Fruit fly (Drosophila melanogaster) whole organism, prepupa: ENCODE data around the gene CG2983.

ENCODE experiments used
- Blimp-1 ChIP-seq: fragments of 200-800 bp; sonication (Bioruptor generic); optimal IDR thresholded peaks from 3 replicates; lab custom pipeline; 2017; ENCODE audit warnings: missing biosample characterization, missing genetic modification characterization, mild to moderate bottlenecking, moderate library complexity, missing genetic modification reagents
- CG10631 ChIP-seq: fragments of 200-800 bp; sonication (Bioruptor generic); optimal IDR thresholded peaks from 2 replicates; lab custom pipeline; 2016; ENCODE audit warnings: missing biosample characterization, missing genetic modification characterization
- CG10669 ChIP-seq: fragments of 200-800 bp; sonication (Bioruptor generic); optimal IDR thresholded peaks from 3 replicates; lab custom pipeline; 2018; ENCODE audit warnings: missing biosample characterization, mild to moderate bottlenecking, missing genetic modification characterization, moderate library complexity
- CG11294 ChIP-seq: fragments of 200-800 bp; sonication (Bioruptor generic); IDR thresholded peaks from 2 replicates; pipeline ENCODE4 v1.3.6; 2022; ENCODE audit warnings: missing biosample characterization, missing genetic modification characterization
- CG11902 ChIP-seq: fragments of 200-800 bp; sonication (Bioruptor generic); optimal IDR thresholded peaks from 3 replicates; lab custom pipeline; 2016; ENCODE audit warnings: missing biosample characterization, missing genetic modification characterization
- CG1621 ChIP-seq: fragments of 200-800 bp; sonication (Bioruptor generic); optimal IDR thresholded peaks from 3 replicates; lab custom pipeline; 2018; ENCODE audit warnings: missing biosample characterization, mild to moderate bottlenecking, missing genetic modification characterization
- CG16779 ChIP-seq: fragments of 200-800 bp; sonication (Bioruptor generic); optimal IDR thresholded peaks from 3 replicates; lab custom pipeline; 2017; ENCODE audit warnings: missing biosample characterization, mild to moderate bottlenecking, missing genetic modification characterization
- CG3032 ChIP-seq: fragments of 200-800 bp; optimal IDR thresholded peaks from 2 replicates; lab custom pipeline; 2019; ENCODE audit warnings: missing biosample characterization, mild to moderate bottlenecking, missing genetic modification characterization, moderate library complexity
- CG31627 ChIP-seq: fragments of 200-800 bp; sonication (Bioruptor generic); optimal IDR thresholded peaks from 3 replicates; lab custom pipeline; 2016; ENCODE audit warnings: missing biosample characterization, missing genetic modification characterization
- CG34406 ChIP-seq: fragments of 200-800 bp; sonication (Bioruptor generic); optimal IDR thresholded peaks from 3 replicates; lab custom pipeline; 2016; ENCODE audit warnings: missing biosample characterization, missing genetic modification characterization
- CG3919 ChIP-seq: fragments of 200-800 bp; sonication (Bioruptor generic); optimal IDR thresholded peaks from 3 replicates; lab custom pipeline; 2016; ENCODE audit warnings: missing biosample characterization, missing genetic modification characterization
- CG4318 ChIP-seq: fragments of 200-800 bp; sonication (Bioruptor generic); optimal IDR thresholded peaks from 3 replicates; lab custom pipeline; 2017; ENCODE audit warnings: missing biosample characterization, mild to moderate bottlenecking, missing genetic modification characterization
- CG6163 ChIP-seq: fragments of 200-800 bp; sonication (Bioruptor generic); IDR thresholded peaks from 3 replicates; pipeline ENCODE4 v1.3.6; 2022; ENCODE audit warnings: missing biosample characterization, missing genetic modification characterization
- CG6276 ChIP-seq: fragments of 200-800 bp; sonication (Bioruptor generic); optimal IDR thresholded peaks from 2 replicates; lab custom pipeline; 2017; ENCODE audit warnings: missing biosample characterization, mild to moderate bottlenecking, missing genetic modification characterization
- CG6792 ChIP-seq: fragments of 200-800 bp; sonication (Bioruptor generic); optimal IDR thresholded peaks from 3 replicates; lab custom pipeline; 2016; ENCODE audit warnings: missing biosample characterization, missing genetic modification characterization
- CG6808 ChIP-seq: fragments of 200-800 bp; sonication (Bioruptor generic); optimal IDR thresholded peaks from 3 replicates; lab custom pipeline; 2017; ENCODE audit warnings: missing biosample characterization, missing genetic modification characterization, mild to moderate bottlenecking, moderate library complexity, missing genetic modification reagents
- CG6854 ChIP-seq: fragments of 200-800 bp; sonication (Bioruptor generic); optimal IDR thresholded peaks from 2 replicates; lab custom pipeline; 2017; ENCODE audit warnings: missing biosample characterization, mild to moderate bottlenecking, missing genetic modification characterization
- CG7368 ChIP-seq: fragments of 200-800 bp; sonication (Bioruptor generic); optimal IDR thresholded peaks from 3 replicates; lab custom pipeline; 2016; ENCODE audit warnings: missing biosample characterization, missing genetic modification characterization
- CG8119 ChIP-seq: fragments of 200-800 bp; sonication (Bioruptor generic); IDR thresholded peaks from 3 replicates; pipeline ENCODE4 v1.3.6; 2022; ENCODE audit warnings: missing biosample characterization, missing genetic modification characterization
- CG8319 ChIP-seq: fragments of 200-800 bp; sonication (Bioruptor generic); optimal IDR thresholded peaks from 3 replicates; lab custom pipeline; 2016; ENCODE audit warnings: missing biosample characterization, missing genetic modification characterization
- CG8632 ChIP-seq: fragments of 200-800 bp; sonication (Bioruptor generic); optimal IDR thresholded peaks from 3 replicates; lab custom pipeline; 2016; ENCODE audit warnings: missing biosample characterization, missing genetic modification characterization
- Eip75B ChIP-seq: fragments of 200-800 bp; sonication (Bioruptor generic); optimal IDR thresholded peaks from 3 replicates; lab custom pipeline; 2016; ENCODE audit warnings: missing biosample characterization, missing genetic modification characterization
- Eip93F ChIP-seq: fragments of 200-800 bp; sonication (Bioruptor generic); optimal IDR thresholded peaks from 2 replicates; lab custom pipeline; 2016; ENCODE audit warnings: missing biosample characterization, mild to moderate bottlenecking, missing genetic modification characterization
- Ets21C ChIP-seq: fragments of 200-800 bp; sonication (Bioruptor generic); optimal IDR thresholded peaks from 3 replicates; lab custom pipeline; 2016; ENCODE audit warnings: missing biosample characterization, missing genetic modification characterization
- Ets96B ChIP-seq: fragments of 200-800 bp; optimal IDR thresholded peaks from 2 replicates; lab custom pipeline; 2019; ENCODE audit warnings: missing biosample characterization, mild to moderate bottlenecking, missing genetic modification characterization, moderate library complexity
- Hr38 ChIP-seq: sonication (Bioruptor generic); optimal IDR thresholded peaks from 2 replicates; lab custom pipeline; 2016; ENCODE audit warnings: missing biosample characterization, missing genetic modification characterization
- Hr4 ChIP-seq: fragments of 200-800 bp; sonication (Bioruptor generic); optimal IDR thresholded peaks from 3 replicates; lab custom pipeline; 2016; ENCODE audit warnings: missing biosample characterization, missing genetic modification characterization
- Lpt ChIP-seq: fragments of 200-800 bp; sonication (Bioruptor generic); optimal IDR thresholded peaks from 3 replicates; lab custom pipeline; 2016; ENCODE audit warnings: missing biosample characterization, missing genetic modification characterization
- Met ChIP-seq: fragments of 200-800 bp; sonication (Bioruptor generic); optimal IDR thresholded peaks from 3 replicates; lab custom pipeline; 2016; ENCODE audit warnings: missing biosample characterization, missing genetic modification characterization
- OdsH ChIP-seq: fragments of 200-800 bp; sonication (Bioruptor generic); optimal IDR thresholded peaks from 3 replicates; lab custom pipeline; 2016; ENCODE audit warnings: missing biosample characterization, missing genetic modification characterization
- Smox ChIP-seq: fragments of 200-800 bp; sonication (Bioruptor generic); optimal IDR thresholded peaks from 3 replicates; lab custom pipeline; 2016; ENCODE audit warnings: missing biosample characterization, missing genetic modification characterization
- Sox102F ChIP-seq: fragments of 200-800 bp; sonication (Bioruptor generic); optimal IDR thresholded peaks from 2 replicates; lab custom pipeline; 2016; ENCODE audit warnings: missing biosample characterization, mild to moderate bottlenecking, missing genetic modification characterization
- Sox14 ChIP-seq: fragments of 200-800 bp; sonication (Bioruptor generic); optimal IDR thresholded peaks from 3 replicates; lab custom pipeline; 2016; ENCODE audit warnings: missing biosample characterization, missing genetic modification characterization
- Sox15 ChIP-seq: fragments of 200-800 bp; sonication (Bioruptor generic); optimal IDR thresholded peaks from 3 replicates; lab custom pipeline; 2016; ENCODE audit warnings: missing biosample characterization, missing genetic modification characterization
- achi ChIP-seq: fragments of 200-800 bp; sonication (Bioruptor generic); optimal IDR thresholded peaks from 3 replicates; lab custom pipeline; 2016; ENCODE audit warnings: missing biosample characterization, missing genetic modification characterization
- acj6 ChIP-seq: fragments of 200-800 bp; sonication (Bioruptor generic); optimal IDR thresholded peaks from 3 replicates; lab custom pipeline; 2016; ENCODE audit warnings: missing biosample characterization, missing genetic modification characterization
- cyc ChIP-seq: fragments of 200-800 bp; sonication (Bioruptor generic); optimal IDR thresholded peaks from 3 replicates; lab custom pipeline; 2016; ENCODE audit warnings: missing biosample characterization, missing genetic modification characterization
- dsx ChIP-seq: fragments of 200-800 bp; optimal IDR thresholded peaks from 3 replicates; lab custom pipeline; 2019; ENCODE audit warnings: missing biosample characterization, mild to moderate bottlenecking, missing genetic modification characterization, moderate library complexity; ENCODE audit not compliant: poor library complexity, severe bottlenecking
- eg ChIP-seq: fragments of 200-800 bp; sonication (Bioruptor generic); IDR thresholded peaks from 3 replicates; pipeline ENCODE4 v1.3.6; 2022; ENCODE audit warnings: missing biosample characterization, missing genetic modification characterization
- esn ChIP-seq: fragments of 200-800 bp; sonication (Bioruptor generic); optimal IDR thresholded peaks from 2 replicates; lab custom pipeline; 2016; ENCODE audit warnings: missing biosample characterization, mild to moderate bottlenecking, missing genetic modification characterization, moderate library complexity
- fd59A ChIP-seq: fragments of 200-800 bp; sonication (Bioruptor generic); optimal IDR thresholded peaks from 2 replicates; lab custom pipeline; 2017; ENCODE audit warnings: missing biosample characterization, mild to moderate bottlenecking, missing genetic modification characterization, missing genetic modification reagents
- fd85E ChIP-seq: fragments of 200-800 bp; sonication (Bioruptor generic); optimal IDR thresholded peaks from 3 replicates; lab custom pipeline; 2016; ENCODE audit warnings: missing biosample characterization, missing genetic modification characterization
- fkh ChIP-seq: fragments of 200-800 bp; sonication (Bioruptor generic); optimal IDR thresholded peaks from 3 replicates; lab custom pipeline; 2017; ENCODE audit warnings: missing biosample characterization, mild to moderate bottlenecking, missing genetic modification characterization, moderate library complexity
- net ChIP-seq: fragments of 200-800 bp; sonication (Bioruptor generic); optimal IDR thresholded peaks from 3 replicates; lab custom pipeline; 2016; ENCODE audit warnings: missing biosample characterization, missing genetic modification characterization
- pdm3 ChIP-seq: fragments of 200-800 bp; sonication (Bioruptor generic); optimal IDR thresholded peaks from 3 replicates; lab custom pipeline; 2016; ENCODE audit warnings: missing biosample characterization, missing genetic modification characterization
- salr ChIP-seq, 2 experiments: fragments of 200-800 bp; sonication (Bioruptor generic); optimal IDR thresholded peaks; 3 replicates each; lab custom pipeline; 2016 to 2018; ENCODE audit warnings: missing biosample characterization in 2 of 2, missing genetic modification characterization in 2 of 2, mild to moderate bottlenecking in 1 of 2
- spab ChIP-seq: fragments of 200-800 bp; sonication (Bioruptor generic); optimal IDR thresholded peaks from 2 replicates; lab custom pipeline; 2017; ENCODE audit warnings: missing biosample characterization, mild to moderate bottlenecking, missing genetic modification characterization, missing genetic modification reagents
- ss ChIP-seq, 2 experiments: fragments of 200-800 bp; sonication (Bioruptor generic); optimal IDR thresholded peaks; 2 replicates in 1 of 2; 3 replicates in 1 of 2; lab custom pipeline; 2017 to 2018; ENCODE audit warnings: mild to moderate bottlenecking in 2 of 2, missing biosample characterization in 2 of 2, missing genetic modification characterization in 2 of 2, moderate library complexity in 1 of 2
- topi ChIP-seq: fragments of 200-800 bp; sonication (Bioruptor generic); optimal IDR thresholded peaks from 3 replicates; lab custom pipeline; 2016; ENCODE audit warnings: missing biosample characterization, missing genetic modification characterization
- vri ChIP-seq: fragments of 200-800 bp; sonication (Bioruptor generic); optimal IDR thresholded peaks from 3 replicates; lab custom pipeline; 2016; ENCODE audit warnings: missing biosample characterization, mild to moderate bottlenecking, missing genetic modification characterization

The CG2983 gene

dm6 chr2L:2872968-2873728 lies 25.7 kb downstream of the CG2983 start:
- TF ChIP-seq CG6276 (GFP tag; lab: Kevin White, UChicago) (peak; percentile 12), CG3032 (tag; lab: Kevin White, UChicago) (peak; percentile 28), CG1621 (tag; lab: Kevin White, UChicago) (no peak), achi (GFP tag; lab: Kevin White, UChicago) (peak; percentile 42), fkh (GFP tag; lab: Kevin White, UChicago) (no peak), CG3919 (GFP tag; lab: Kevin White, UChicago) (peak; percentile 50), Hr4 (peak; percentile 69), Hr38 (GFP tag; lab: Kevin White, UChicago) (no peak), pdm3 (GFP tag; lab: Kevin White, UChicago) (no peak), CG10669 (GFP tag; lab: Kevin White, UChicago) (peak; percentile 38), CG6163 (no peak; the same call in 2 of the 3 replicates), ss (GFP tag; optimal IDR thresholded peaks at IDR 0.05; lab: Kevin White, UChicago) (peak in 1 of 2 experiments; percentile 34), CG6854 (no peak), spab (peak; percentile 37), Eip75B (GFP tag; lab: Kevin White, UChicago) (peak; percentile 55), dsx (no peak), Met (GFP tag; lab: Kevin White, UChicago) (peak; percentile 53), Sox14 (GFP tag; lab: Kevin White, UChicago) (peak; percentile 80), CG31627 (peak; percentile 62), Eip93F (GFP tag; lab: Kevin White, UChicago) (peak; percentile 39), CG11294 (peak; percentile 47), CG4318 (no peak), fd85E (GFP tag; lab: Kevin White, UChicago) (no peak), vri (peak; percentile 59), Ets96B (tag; lab: Kevin White, UChicago) (peak; percentile 16), CG16779 (tag; lab: Kevin White, UChicago) (no peak), topi (GFP tag; lab: Kevin White, UChicago) (peak; percentile 57), OdsH (GFP tag; lab: Kevin White, UChicago) (peak; percentile 63), Sox102F (GFP tag; lab: Kevin White, UChicago) (peak; percentile 39), Blimp-1 (GFP tag; lab: Kevin White, UChicago) (peak; percentile 16), CG11902 (no peak), CG6792 (GFP tag; lab: Kevin White, UChicago) (peak; percentile 44), CG8319 (GFP tag; lab: Kevin White, UChicago) (no peak), Smox (GFP tag; lab: Kevin White, UChicago) (peak; percentile 36), CG6808 (GFP tag; lab: Kevin White, UChicago) (peak; percentile 49), eg (GFP tag; lab: Robert Waterston, UW) (peak; percentile 32; the same call in 1 of the 3 replicates), CG7368 (peak; percentile 33), Ets21C (GFP tag; lab: Kevin White, UChicago) (peak; percentile 37), CG10631 (peak; percentile 41), esn (peak; percentile 67), CG34406 (GFP tag; lab: Kevin White, UChicago) (peak; percentile 55), Sox15 (GFP tag; lab: Kevin White, UChicago) (no peak), salr (GFP tag; optimal IDR thresholded peaks at IDR 0.05; lab: Kevin White, UChicago) (peak in 1 of 2 experiments; percentile 31), cyc (GFP tag; lab: Kevin White, UChicago) (peak; percentile 8), CG8119 (peak; percentile 70; the same call in 2 of the 3 replicates), net (peak; percentile 58), acj6 (GFP tag; lab: Kevin White, UChicago) (peak; percentile 41), CG8632 (GFP tag; lab: Kevin White, UChicago) (peak; percentile 1), Lpt (GFP tag; lab: Kevin White, UChicago) (no peak), fd59A (peak; percentile 38)
